Fruit fly (Drosophila melanogaster) whole organism, wandering third instar larva: Measurements from ENCODE around the gene eIF3d1.

Source experiments
- Abd-B ChIP-seq: fragments of >200 bp; optimal IDR thresholded peaks from 2 replicates; lab custom pipeline; 2017; ENCODE audit warnings: missing biosample characterization, missing genetic modification characterization
- CrebA ChIP-seq: fragments of 200-800 bp; sonication (Bioruptor generic); optimal IDR thresholded peaks from 2 replicates; lab custom pipeline; 2016; ENCODE audit warnings: missing biosample characterization, mild to moderate bottlenecking, missing genetic modification characterization, borderline replicate concordance
- Hr78 ChIP-seq: fragments of >200 bp; optimal IDR thresholded peaks from 2 replicates; lab custom pipeline; 2017; ENCODE audit warnings: missing biosample characterization, missing genetic modification characterization
- Hr83 ChIP-seq: fragments of 200-300 bp; sonication (Bioruptor generic); optimal IDR thresholded peaks from 2 replicates; lab custom pipeline; 2016; ENCODE audit warnings: missing biosample characterization, mild to moderate bottlenecking, missing genetic modification characterization, moderate library complexity; ENCODE audit not compliant: poor library complexity, severe bottlenecking
- brk ChIP-seq: fragments of 200-800 bp; sonication (Bioruptor generic); optimal IDR thresholded peaks from 2 replicates; lab custom pipeline; 2016; ENCODE audit warnings: missing biosample characterization, mild to moderate bottlenecking, missing genetic modification characterization
- dl ChIP-seq, 2 experiments: fragments of 175-275, 200-275 bp in 1 of 2; fragments of 200-275 bp in 1 of 2; sonication (Bioruptor generic); optimal IDR thresholded peaks; lab custom pipeline; 2018; ENCODE audit warnings: mild to moderate bottlenecking in 2 of 2, missing biosample characterization in 2 of 2, missing genetic modification characterization in 2 of 2, moderate library complexity in 2 of 2; ENCODE audit not compliant: partially characterized antibody in 2 of 2, insufficient read depth in 1 of 2
- tai ChIP-seq: sonication (Bioruptor generic); optimal IDR thresholded peaks from 2 replicates; lab custom pipeline; 2016; ENCODE audit warnings: missing biosample characterization, missing genetic modification characterization

DNA sequence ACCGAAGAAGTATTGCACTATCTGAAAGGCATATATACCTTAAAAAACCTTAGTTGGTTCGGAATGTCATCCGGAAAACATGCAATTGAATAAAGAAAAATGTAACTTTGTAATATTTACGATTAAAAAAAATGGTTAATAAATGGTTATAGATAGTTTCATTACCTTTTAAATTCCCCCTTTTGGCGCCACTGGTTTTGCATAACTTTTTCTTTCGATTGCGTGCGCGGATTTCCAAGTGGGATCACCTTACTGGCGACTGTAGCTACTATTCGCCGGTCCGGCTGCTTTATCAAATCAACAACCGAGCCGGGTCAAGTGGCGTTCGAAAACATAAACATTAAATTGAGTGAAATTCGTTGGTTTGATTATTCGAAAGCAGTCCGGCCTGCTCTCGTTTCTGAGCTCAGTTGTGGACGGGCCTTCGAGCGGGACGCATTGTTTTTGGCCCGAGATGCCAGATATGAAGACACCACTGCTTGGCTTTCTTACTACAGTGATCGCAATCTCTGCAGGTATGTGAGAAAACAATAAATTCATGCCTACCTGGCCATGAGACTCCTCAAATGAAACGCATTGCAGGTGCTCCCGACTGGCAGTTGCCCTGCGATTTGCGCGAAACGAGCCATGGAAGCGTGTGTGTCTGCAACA is 24.7 kb downstream of the eIF3d1 start, which contains the start of gene Gba1b:
- no peak for TF ChIP-seq CrebA (GFP tag; lab: Kevin White, UChicago)
- no peak for TF ChIP-seq tai (GFP tag; lab: Kevin White, UChicago)
- no peak for TF ChIP-seq brk (GFP tag; lab: Kevin White, UChicago)
- no peak for TF ChIP-seq dl (GFP tag; optimal IDR thresholded peaks at IDR 0.05; lab: Kevin White, UChicago; ENCODE audit: insufficient read depth in 1 of 2, partially characterized antibody in 2 of 2)
- TF ChIP-seq Hr83 (GFP tag; lab: Kevin White, UChicago) = no peak
- TF ChIP-seq Abd-B (GFP tag; lab: Kevin White, UChicago) = no peak
- TF ChIP-seq Hr78 (GFP tag; lab: Kevin White, UChicago) = no peak
